Worm (Caenorhabditis elegans): ENCODE measurements around the gene col-169.

col-169 gene

DNA sequence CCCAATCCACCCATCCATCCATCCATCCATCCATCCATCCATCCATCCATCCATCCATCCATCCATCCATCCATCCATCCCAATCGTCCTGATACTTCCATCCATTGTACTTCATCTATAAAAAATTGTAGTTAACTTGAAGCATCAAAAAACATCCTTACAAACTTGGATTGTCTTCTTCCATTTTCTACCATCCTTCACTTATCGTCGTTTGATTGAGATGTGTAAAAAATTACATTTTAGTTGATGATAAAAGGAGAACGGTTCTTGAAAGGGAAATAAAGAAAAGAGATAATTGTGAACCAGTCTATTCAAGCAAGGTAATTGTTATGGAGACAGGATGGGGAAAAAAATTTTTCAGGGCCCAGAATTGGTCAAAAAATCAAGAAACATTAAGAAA lies 28.8 kb downstream of the col-169 start, which contains the start of gene C03B1.10 (continued):
- no peak for TF ChIP-seq C16A3.4 (tag; optimal IDR thresholded peaks at IDR 0.05)

ce11 chrX:6360077-6360476 lies 31.1 kb downstream of the col-169 start:
- no peak for TF ChIP-seq nhr-47 (tag; optimal IDR thresholded peaks at IDR 0.05)
- no peak for TF ChIP-seq ztf-11 (tag; optimal IDR thresholded peaks at IDR 0.05)
- no peak for TF ChIP-seq efl-3 (GFP tag; optimal IDR thresholded peaks at IDR 0.05)
- no peak for TF ChIP-seq ztf-4 (tag; optimal IDR thresholded peaks at IDR 0.05)
- no peak for TF ChIP-seq nhr-28 (tag; optimal IDR thresholded peaks at IDR 0.05)
- no peak for TF ChIP-seq fkh-8 (tag; optimal IDR thresholded peaks at IDR 0.05)
- no peak for TF ChIP-seq C16A3.4 (tag; optimal IDR thresholded peaks at IDR 0.05)
- TF ChIP-seq nhr-237 (tag; optimal IDR thresholded peaks at IDR 0.05): no peak
- no peak for TF ChIP-seq unc-98 (GFP tag; IDR thresholded peaks at IDR 0.05)
- TF ChIP-seq lir-3 (tag; optimal IDR thresholded peaks at IDR 0.05; ENCODE audit: poor library complexity): no peak

DNA sequence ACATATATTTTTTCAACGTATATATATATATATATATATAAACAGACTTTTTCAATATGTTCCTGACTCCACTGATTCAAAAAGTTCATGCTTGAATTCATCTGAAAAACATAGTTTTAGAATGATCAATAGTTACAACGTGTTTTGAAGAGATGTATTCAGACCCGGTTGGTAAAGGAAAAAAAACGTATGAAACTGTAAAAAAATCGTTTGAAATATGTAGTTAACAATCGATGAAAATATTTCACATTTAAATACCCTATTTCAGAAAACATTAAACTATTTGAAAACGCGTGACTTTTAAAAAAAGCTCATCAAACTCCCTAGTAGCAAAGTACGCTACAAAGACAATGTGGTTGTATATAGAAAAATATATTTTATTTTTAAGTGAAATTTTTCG lies 31.7 kb downstream of the col-169 start, which contains the start of gene C03B1.14:
C03B1.14 (minus strand) TSS at position 101 of the 400 bp plus-strand sequence.
- TF ChIP-seq irx-1 (tag; optimal IDR thresholded peaks at IDR 0.05): no peak
- TF ChIP-seq ets-5 (GFP tag; IDR thresholded peaks at IDR 0.05): no peak
- TF ChIP-seq egl-13 (tag; optimal IDR thresholded peaks at IDR 0.05): no peak
- no peak for TF ChIP-seq hlh-4 (tag; optimal IDR thresholded peaks at IDR 0.05)
- no peak for TF ChIP-seq lin-15B (tag; optimal IDR thresholded peaks at IDR 0.05)
- TF ChIP-seq lin-14 (GFP tag; optimal IDR thresholded peaks at IDR 0.05): no peak
- no peak for TF ChIP-seq pax-3 (tag; optimal IDR thresholded peaks at IDR 0.05)
- no peak for TF ChIP-seq isw-1 (GFP tag; IDR thresholded peaks at IDR 0.05)
- no peak for TF ChIP-seq ceh-63 (GFP tag; optimal IDR thresholded peaks at IDR 0.05)
- no peak for TF ChIP-seq nhr-19 (GFP tag; conservative IDR thresholded peaks at IDR 0.05)
- no peak for TF ChIP-seq snu-23 (GFP tag; optimal IDR thresholded peaks at IDR 0.05)
- no peak for TF ChIP-seq sox-4 (tag; optimal IDR thresholded peaks at IDR 0.05)
- TF ChIP-seq nhr-47 (tag; optimal IDR thresholded peaks at IDR 0.05): no peak

- TF ChIP-seq C34B4.2 (tag; optimal IDR thresholded peaks at IDR 0.05) (no peak), ceh-63 (GFP tag; optimal IDR thresholded peaks at IDR 0.05) (no peak), efl-1 (optimal IDR thresholded peaks at IDR 0.05) (no peak), efl-1 (GFP tag; optimal IDR thresholded peaks at IDR 0.05 in 1 of 2) (peak in 1 of 2 experiments; percentile 29), vab-15 (tag; optimal IDR thresholded peaks at IDR 0.05) (no peak), hlh-4 (tag; optimal IDR thresholded peaks at IDR 0.05) (no peak), unc-86 (tag; optimal IDR thresholded peaks at IDR 0.05) (no peak)
These were observed 35.2 kb downstream of the col-169 start, which contains the start of gene C03B1.4 for ce11 chrX:6364196-6364595. C03B1.4 (plus strand) TSS chrX:6364496.

DNA sequence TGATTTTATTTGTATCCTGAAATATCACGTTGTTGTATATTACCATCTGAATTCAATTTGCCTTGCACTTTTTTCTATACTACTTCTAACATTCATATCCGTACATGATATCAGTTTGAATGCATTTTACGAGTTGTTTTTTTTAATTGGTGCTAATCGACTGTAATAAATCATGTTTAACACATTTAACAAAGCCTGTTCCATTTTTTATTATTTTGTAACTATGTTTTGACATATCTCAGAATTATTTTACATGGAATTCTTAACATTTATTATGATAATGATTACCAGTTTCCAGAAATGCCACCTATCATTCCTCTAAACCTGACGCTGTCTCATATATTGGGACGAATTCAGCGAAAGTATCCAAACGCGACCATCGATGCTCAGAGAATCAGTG lies 36.8 kb downstream of the col-169 start, which contains the start of gene C03B1.3:
C03B1.3 (plus strand) TSS at position 301 of the 400 bp plus-strand sequence.
- TF ChIP-seq dsc-1 (tag; optimal IDR thresholded peaks at IDR 0.05) (no peak), elt-2 (tag; optimal IDR thresholded peaks at IDR 0.05) (no peak), xbp-1 (tag; optimal IDR thresholded peaks at IDR 0.05) (no peak), F16B12.6 (tag; optimal IDR thresholded peaks at IDR 0.05) (no peak), fos-1 (tag; optimal IDR thresholded peaks at IDR 0.05) (no peak), unc-86 (tag; optimal IDR thresholded peaks at IDR 0.05) (no peak), zip-4 (GFP tag; optimal IDR thresholded peaks at IDR 0.05) (no peak), ceh-8 (GFP tag; optimal IDR thresholded peaks at IDR 0.05) (no peak), ztf-4 (tag; optimal IDR thresholded peaks at IDR 0.05) (no peak), hpl-2 (GFP tag; optimal IDR thresholded peaks at IDR 0.05) (no peak), blmp-1 (tag; optimal IDR thresholded peaks at IDR 0.05) (no peak), nhr-11 (tag; optimal IDR thresholded peaks at IDR 0.05) (no peak), ceh-88 (GFP tag; IDR thresholded peaks at IDR 0.05) (no peak), unc-98 (GFP tag; IDR thresholded peaks at IDR 0.05) (no peak), egl-13 (tag; optimal IDR thresholded peaks at IDR 0.05) (no peak), mef-2 (tag; optimal IDR thresholded peaks at IDR 0.05) (no peak)

All from whole organism, L1 larva.